Worm (Caenorhabditis elegans) whole organism, midembryonic: ENCODE data around the gene glb-22.

ENCODE experiments used
- T22C8.4 ChIP-seq: fragments of 200-800 bp; sonication (Bioruptor generic); IDR thresholded peaks from 2 replicates; pipeline ENCODE4 v1.3.6; 2022; ENCODE audit warnings: missing genetic modification characterization, missing compliant biosample characterization
- cog-1 ChIP-seq: sonication (generic microtip); optimal IDR thresholded peaks from 2 replicates; lab custom pipeline; 2016; ENCODE audit warnings: missing genetic modification characterization, missing compliant biosample characterization
- flt-1 ChIP-seq: fragments of 200-800 bp; sonication (Bioruptor generic); IDR thresholded peaks from 2 replicates; pipeline ENCODE4 v1.3.6; 2022; ENCODE audit warnings: missing genetic modification characterization, missing compliant biosample characterization
- klf-2 ChIP-seq: fragments of 200-800 bp; sonication (Bioruptor generic); conservative IDR thresholded peaks from 2 replicates; pipeline ENCODE4 v1.3.6; 2022; ENCODE audit warnings: missing genetic modification reagents, missing genetic modification characterization, missing compliant biosample characterization
- med-1 ChIP-seq: sonication (generic microtip); optimal IDR thresholded peaks from 2 replicates; lab custom pipeline; 2017; ENCODE audit warnings: missing genetic modification characterization, mild to moderate bottlenecking, missing compliant biosample characterization, antibody characterized with exemption, missing genetic modification reagents; ENCODE audit not compliant: insufficient read depth
- ref-1 ChIP-seq: fragments of 200-800 bp; sonication (Bioruptor generic); conservative IDR thresholded peaks from 2 replicates; pipeline ENCODE4 v1.3.6; 2022; ENCODE audit warnings: missing genetic modification reagents, missing genetic modification characterization, missing compliant biosample characterization
- tab-1 ChIP-seq: fragments of 200-800 bp; sonication (Bioruptor generic); IDR thresholded peaks from 2 replicates; pipeline ENCODE4 v1.3.6; 2022; ENCODE audit warnings: missing genetic modification characterization, missing compliant biosample characterization
- ztf-23 ChIP-seq: fragments of 200-800 bp; sonication (Bioruptor generic); IDR thresholded peaks from 2 replicates; pipeline ENCODE4 v1.3.6; 2022; ENCODE audit warnings: missing genetic modification reagents, missing genetic modification characterization, missing compliant biosample characterization
- ztf-29 ChIP-seq: fragments of 200-800 bp; sonication (Bioruptor generic); IDR thresholded peaks from 2 replicates; pipeline ENCODE4 v1.3.6; 2022; ENCODE audit warnings: missing genetic modification reagents, missing genetic modification characterization, missing compliant biosample characterization

DNA sequence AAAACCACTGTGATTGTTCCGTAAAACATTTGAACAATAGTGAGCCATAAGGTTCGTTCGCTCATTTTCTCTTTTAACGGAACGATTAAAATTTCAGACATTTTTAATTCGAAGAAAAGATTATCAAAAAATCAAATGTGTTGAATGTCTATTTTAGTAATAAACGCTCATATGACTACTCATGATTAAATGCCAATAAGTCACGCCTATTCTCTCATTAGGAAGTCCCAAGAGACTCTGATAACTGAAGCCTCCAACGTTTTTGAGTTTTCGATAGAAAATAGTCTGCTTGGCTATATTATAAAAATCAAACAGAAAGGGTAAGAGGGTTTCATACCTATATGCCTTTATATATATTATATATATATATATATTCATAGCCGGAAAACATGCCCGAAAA, 43.9 kb upstream of the glb-22 start, which contains the start of gene srg-47:
- TF ChIP-seq cog-1 (tag; lab: Kevin White, UChicago), result no peak
- TF ChIP-seq flt-1 (GFP tag; lab: Robert Waterston, UW), result no peak
- no peak for TF ChIP-seq med-1
- TF ChIP-seq T22C8.4 (GFP tag; lab: Robert Waterston, UW), result no peak
- TF ChIP-seq ztf-29 (GFP tag; lab: Robert Waterston, UW), result no peak
- TF ChIP-seq tab-1 (GFP tag; lab: Robert Waterston, UW), result no peak
- no peak for TF ChIP-seq ref-1 (GFP tag; lab: Robert Waterston, UW)
- no peak for TF ChIP-seq klf-2 (GFP tag; lab: Robert Waterston, UW)
- TF ChIP-seq ztf-23 (GFP tag; lab: Robert Waterston, UW), result no peak
